Fruit fly (Drosophila melanogaster): ENCODE results near the gene Hus1-like.

Hus1-like gene

dm6 chr3R:4811936-4812534 lies at the start of gene Hus1-like, which contains the start of gene ctrip:
TSS of gene Hus1-like (minus strand) at chr3R:4812096.
TSS of gene ctrip (minus strand) at chr3R:4812096.
- TF ChIP-seq hbn (GFP tag; IDR thresholded peaks at IDR 0.05; ENCODE audit: partially characterized antibody), result peak; percentile 31; the same call in 1 of the 2 replicates
- peak; percentile 40 for TF ChIP-seq CG4617 (GFP tag; optimal IDR thresholded peaks at IDR 0.05; ENCODE audit: borderline replicate concordance)
- TF ChIP-seq CG1603 (tag; optimal IDR thresholded peaks at IDR 0.05), result peak; percentile 72
- no peak for TF ChIP-seq pros (GFP tag; optimal IDR thresholded peaks at IDR 0.05)
- TF ChIP-seq CG12299 (tag; optimal IDR thresholded peaks at IDR 0.05), result peak; percentile 0
- TF ChIP-seq CG6254 (GFP tag; optimal IDR thresholded peaks at IDR 0.05), result no peak
- TF ChIP-seq CG14050 (GFP tag; IDR thresholded peaks at IDR 0.05), result no peak
- TF ChIP-seq CG17568 (GFP tag; optimal IDR thresholded peaks at IDR 0.05), result peak; percentile 19
- peak; percentile 63 for TF ChIP-seq Ets97D (GFP tag; optimal IDR thresholded peaks at IDR 0.05)
- TF ChIP-seq lab (GFP tag; optimal IDR thresholded peaks at IDR 0.05), result peak; percentile 24
- peak; percentile 56 for TF ChIP-seq Bgb (GFP tag; IDR thresholded peaks at IDR 0.05; ENCODE audit: partially characterized antibody)
- peak; percentile 17 for TF ChIP-seq Dp (GFP tag; optimal IDR thresholded peaks at IDR 0.05)
- peak; percentile 71 for TF ChIP-seq ato (GFP tag; IDR thresholded peaks at IDR 0.05; ENCODE audit: partially characterized antibody)
- TF ChIP-seq sug (tag; optimal IDR thresholded peaks at IDR 0.05), result peak; percentile 20
- peak; percentile 94 for TF ChIP-seq wek (GFP tag; optimal IDR thresholded peaks at IDR 0.05)
- TF ChIP-seq Scr (GFP tag; IDR thresholded peaks at IDR 0.05; ENCODE audit: partially characterized antibody), result peak; percentile 60
- no peak for TF ChIP-seq Ptx1 (GFP tag; IDR thresholded peaks at IDR 0.05)
- TF ChIP-seq gem (tag; optimal IDR thresholded peaks at IDR 0.05), result peak; percentile 20
- peak; percentile 62 for TF ChIP-seq CG12155 (GFP tag; optimal IDR thresholded peaks at IDR 0.05)
- peak; percentile 48 for TF ChIP-seq CG2712 (tag; optimal IDR thresholded peaks at IDR 0.05)
- TF ChIP-seq otp (GFP tag; IDR thresholded peaks at IDR 0.05), result peak; percentile 19; the same call in 1 of the 3 replicates
- peak; percentile 53 for TF ChIP-seq Sry-δ (GFP tag; optimal IDR thresholded peaks at IDR 0.05)
- TF ChIP-seq D19A (tag; optimal IDR thresholded peaks at IDR 0.05), result peak; percentile 0
- TF ChIP-seq H2.0 (GFP tag; IDR thresholded peaks at IDR 0.05), result peak; percentile 26; the same call in 1 of the 2 replicates
- 0 out of 3 replicates have a peak, but pooled peaks have one; percentile 44 for TF ChIP-seq CG2199 (GFP tag; IDR thresholded peaks at IDR 0.05)
- 0 out of 4 replicates have a peak, but pooled peaks have one; percentile 66 for TF ChIP-seq chinmo (GFP tag; IDR thresholded peaks at IDR 0.05; ENCODE audit: partially characterized antibody)
- peak; percentile 28; the same call in 1 of the 2 replicates for TF ChIP-seq CG32532 (GFP tag; IDR thresholded peaks at IDR 0.05)
- peak; percentile 35 for TF ChIP-seq nom (GFP tag; optimal IDR thresholded peaks at IDR 0.05)
- TF ChIP-seq gce (GFP tag; IDR thresholded peaks at IDR 0.05), result 0 out of 3 replicates have a peak, but pooled peaks have one; percentile 30
- TF ChIP-seq lilli (GFP tag; optimal IDR thresholded peaks at IDR 0.05), result peak; percentile 15
- TF ChIP-seq Med (GFP tag), result peak; percentile 86
- 0 out of 3 replicates have a peak, but pooled peaks have one; percentile 21 for TF ChIP-seq Aef1 (GFP tag; IDR thresholded peaks at IDR 0.05)
- peak; percentile 2 for TF ChIP-seq salm (tag; optimal IDR thresholded peaks at IDR 0.05)
- peak; percentile 7 for TF ChIP-seq CG9876 (GFP tag; optimal IDR thresholded peaks at IDR 0.05)
- peak; percentile 32; the same call in 1 of the 3 replicates for TF ChIP-seq dysf (GFP tag; IDR thresholded peaks at IDR 0.05)
- TF ChIP-seq tna (GFP tag; IDR thresholded peaks at IDR 0.05; ENCODE audit: partially characterized antibody), result peak; percentile 54
- peak; percentile 48; the same call in 1 of the 2 replicates for TF ChIP-seq MBD-R2 (GFP tag; IDR thresholded peaks at IDR 0.05)
- 0 out of 2 replicates have a peak, but pooled peaks have one; percentile 12 for TF ChIP-seq lmd (GFP tag; IDR thresholded peaks at IDR 0.05)
- peak; percentile 66 for TF ChIP-seq chm (GFP tag; IDR thresholded peaks at IDR 0.05)
- TF ChIP-seq CG15514 (GFP tag; optimal IDR thresholded peaks at IDR 0.05), result peak; percentile 50
- TF ChIP-seq CG11723 (GFP tag; optimal IDR thresholded peaks at IDR 0.05), result peak; percentile 36
- TF ChIP-seq knrl (GFP tag; IDR thresholded peaks at IDR 0.05; ENCODE audit: partially characterized antibody), result peak; percentile 40; the same call in 1 of the 3 replicates
- peak; percentile 32 for TF ChIP-seq trem (tag; optimal IDR thresholded peaks at IDR 0.05)
- TF ChIP-seq mirr (GFP tag; optimal IDR thresholded peaks at IDR 0.05), result peak; percentile 17
- peak; percentile 0 for TF ChIP-seq az2 (GFP tag; optimal IDR thresholded peaks at IDR 0.05)
- no peak for TF ChIP-seq ap (GFP tag; IDR thresholded peaks at IDR 0.05)
- peak; percentile 64 for TF ChIP-seq Rfx (GFP tag; IDR thresholded peaks at IDR 0.05)
